Worm (Caenorhabditis elegans) whole organism, L3 larva: ENCODE results near the gene srj-57.

Experiments
- ZK546.5 ChIP-seq: sonication (generic microtip); optimal IDR thresholded peaks from 2 replicates; lab custom pipeline; 2017; ENCODE audit warnings: missing biosample characterization, missing genetic modification characterization
- aly-2 ChIP-seq: fragments of 150-350 bp; optimal IDR thresholded peaks from 2 replicates; lab custom pipeline; 2014; ENCODE audit warnings: missing biosample characterization, missing genetic modification characterization
- ama-1 ChIP-seq: fragments of 150-350 bp; optimal IDR thresholded peaks from 2 replicates; lab custom pipeline; 2018
- ceh-82 ChIP-seq: fragments of 150-350 bp; optimal IDR thresholded peaks from 2 replicates; lab custom pipeline; 2014; ENCODE audit warnings: missing biosample characterization, missing genetic modification characterization
- daf-12 ChIP-seq: fragments of 150-350 bp; optimal IDR thresholded peaks from 2 replicates; lab custom pipeline; 2014; ENCODE audit warnings: missing biosample characterization, missing genetic modification reagents, missing genetic modification characterization
- egl-27 ChIP-seq: sonication (generic microtip); optimal IDR thresholded peaks from 4 replicates; lab custom pipeline; 2017; ENCODE audit warnings: missing biosample characterization, missing genetic modification reagents, missing genetic modification characterization
- egl-5 ChIP-seq: fragments of 150-350 bp; optimal IDR thresholded peaks from 2 replicates; lab custom pipeline; 2017; ENCODE audit warnings: missing biosample characterization, missing genetic modification reagents, missing genetic modification characterization, inconsistent platforms
- elt-1 ChIP-seq: fragments of 150-350 bp; optimal IDR thresholded peaks from 2 replicates; lab custom pipeline; 2014; ENCODE audit warnings: missing biosample characterization, missing genetic modification characterization
- elt-2 ChIP-seq: sonication (generic microtip); optimal IDR thresholded peaks from 2 replicates; lab custom pipeline; 2016; ENCODE audit warnings: missing genetic modification reagents, mild to moderate bottlenecking, missing genetic modification characterization, missing compliant biosample characterization
- elt-3 ChIP-seq, 3 experiments: fragments of 150-350 bp in 1 of 3; sonication (generic microtip) in 2 of 3; optimal IDR thresholded peaks; 2 replicates in 2 of 3; 4 replicates in 1 of 3; lab custom pipeline; 2014 to 2017; ENCODE audit warnings: missing biosample characterization in 3 of 3, missing genetic modification characterization in 3 of 3
- eor-1 ChIP-seq, 2 experiments: fragments of 150-350 bp; optimal IDR thresholded peaks; 2 replicates each; lab custom pipeline; 2014 to 2018; ENCODE audit warnings: missing biosample characterization in 2 of 2, missing genetic modification characterization in 2 of 2
- fkh-2 ChIP-seq: fragments of 150-350 bp; optimal IDR thresholded peaks from 2 replicates; lab custom pipeline; 2014; ENCODE audit warnings: missing biosample characterization, missing genetic modification reagents, missing genetic modification characterization
- fos-1 ChIP-seq: fragments of 150-350 bp; optimal IDR thresholded peaks from 2 replicates; lab custom pipeline; 2014; ENCODE audit warnings: missing biosample characterization, missing genetic modification characterization
- hmg-11 ChIP-seq: sonication (generic microtip); optimal IDR thresholded peaks from 2 replicates; lab custom pipeline; 2016; ENCODE audit warnings: missing genetic modification characterization, missing compliant biosample characterization
- lin-39 ChIP-seq: fragments of 150-350 bp; optimal IDR thresholded peaks from 2 replicates; lab custom pipeline; 2018; ENCODE audit warnings: missing biosample characterization, missing genetic modification reagents, missing genetic modification characterization
- lsy-12 ChIP-seq: sonication (generic microtip); optimal IDR thresholded peaks from 2 replicates; lab custom pipeline; 2016; ENCODE audit warnings: mild to moderate bottlenecking, missing genetic modification characterization, missing compliant biosample characterization
- mdl-1 ChIP-seq: fragments of 150-350 bp; optimal IDR thresholded peaks from 2 replicates; lab custom pipeline; 2014; ENCODE audit warnings: missing biosample characterization, missing genetic modification characterization
- nfya-1 ChIP-seq: sonication (generic microtip); optimal IDR thresholded peaks from 2 replicates; lab custom pipeline; 2017; ENCODE audit warnings: missing genetic modification characterization, mild to moderate bottlenecking, missing compliant biosample characterization, antibody characterized with exemption, moderate library complexity; ENCODE audit not compliant: insufficient read depth
- nhr-11 ChIP-seq: fragments of 150-350 bp; optimal IDR thresholded peaks from 2 replicates; lab custom pipeline; 2014; ENCODE audit warnings: missing biosample characterization, missing genetic modification characterization
- nhr-237 ChIP-seq: fragments of 150-350 bp; optimal IDR thresholded peaks from 2 replicates; lab custom pipeline; 2014; ENCODE audit warnings: missing biosample characterization, missing genetic modification characterization
- nhr-25 ChIP-seq: sonication (generic microtip); optimal IDR thresholded peaks from 2 replicates; lab custom pipeline; 2017; ENCODE audit warnings: missing biosample characterization, missing genetic modification characterization
- nhr-28 ChIP-seq: fragments of 150-350 bp; optimal IDR thresholded peaks from 2 replicates; lab custom pipeline; 2014; ENCODE audit warnings: missing biosample characterization, missing genetic modification characterization
- nhr-43 ChIP-seq: sonication (generic microtip); optimal IDR thresholded peaks from 2 replicates; lab custom pipeline; 2016; ENCODE audit warnings: mild to moderate bottlenecking, missing genetic modification characterization, missing compliant biosample characterization; ENCODE audit not compliant: poor library complexity, severe bottlenecking
- nhr-67 ChIP-seq: fragments of 150-350 bp; optimal IDR thresholded peaks from 2 replicates; lab custom pipeline; 2014; ENCODE audit warnings: missing biosample characterization, missing genetic modification characterization
- nhr-76 ChIP-seq: fragments of 150-350 bp; sonication (generic microtip); optimal IDR thresholded peaks from 5 replicates; lab custom pipeline; 2014; ENCODE audit warnings: missing biosample characterization, missing genetic modification characterization
- pqm-1 ChIP-seq: fragments of 150-350 bp; optimal IDR thresholded peaks from 2 replicates; lab custom pipeline; 2017; ENCODE audit warnings: missing biosample characterization, missing genetic modification characterization, inconsistent platforms
- sea-2 ChIP-seq: fragments of 150-350 bp; sonication (generic microtip); optimal IDR thresholded peaks from 4 replicates; lab custom pipeline; 2014; ENCODE audit warnings: missing biosample characterization, missing genetic modification reagents, missing genetic modification characterization
- skn-1 ChIP-seq: fragments of 150-350 bp; optimal IDR thresholded peaks from 2 replicates; lab custom pipeline; 2014; ENCODE audit warnings: missing biosample characterization, missing genetic modification characterization
- unc-62 ChIP-seq: fragments of 150-350 bp; sonication (generic microtip); optimal IDR thresholded peaks from 4 replicates; lab custom pipeline; 2014; ENCODE audit warnings: missing biosample characterization, missing genetic modification reagents, missing genetic modification characterization
- zag-1 ChIP-seq: fragments of 150-350 bp; optimal IDR thresholded peaks from 2 replicates; lab custom pipeline; 2014; ENCODE audit warnings: missing biosample characterization, missing genetic modification characterization
- ztf-11 ChIP-seq: fragments of 150-350 bp; optimal IDR thresholded peaks from 2 replicates; lab custom pipeline; 2014; ENCODE audit warnings: missing biosample characterization, missing genetic modification characterization
- ztf-4 ChIP-seq: fragments of 150-350 bp; optimal IDR thresholded peaks from 2 replicates; lab custom pipeline; 2014; ENCODE audit warnings: missing biosample characterization, missing genetic modification characterization

srj-57 gene

ce11 chrV:2871754-2872504, 16.6 kb upstream of the srj-57 start:
- TF ChIP-seq elt-3 (tag; optimal IDR thresholded peaks at IDR 0.05; lab: Kevin White, UChicago) (no peak), nfya-1 (tag; lab: Kevin White, UChicago) (no peak), unc-62 (GFP tag; lab: Kevin White, UChicago) (no peak), egl-27 (tag; lab: Kevin White, UChicago) (no peak), elt-2 (tag; lab: Kevin White, UChicago) (no peak), ztf-4 (tag; lab: Kevin White, UChicago) (no peak), ama-1 (lab: Kevin White, UChicago) (no peak), nhr-67 (no peak), fos-1 (tag; lab: Kevin White, UChicago) (no peak), lsy-12 (tag; lab: Kevin White, UChicago) (no peak), hmg-11 (tag; lab: Kevin White, UChicago) (no peak), nhr-43 (no peak), fkh-2 (tag; lab: Kevin White, UChicago) (no peak)
- TF ChIP-seq, all 47 proteins: peak for 0

ce11 chrV:2870127-2870526, 14.8 kb upstream of the srj-57 start, which contains the start of gene srh-243:
Gene srh-243 (plus strand): TSS chrV:2870427.
- TF ChIP-seq elt-1 (tag; lab: Kevin White, UChicago), result no peak
- TF ChIP-seq nhr-76 (tag; lab: Kevin White, UChicago), result no peak
- TF ChIP-seq ceh-82 (tag; lab: Kevin White, UChicago), result no peak
- TF ChIP-seq sea-2 (GFP tag; lab: Kevin White, UChicago), result no peak
- no peak for TF ChIP-seq lsy-12 (tag; lab: Kevin White, UChicago)
- TF ChIP-seq fos-1 (tag; lab: Kevin White, UChicago), result no peak
- TF ChIP-seq nhr-237 (tag; lab: Kevin White, UChicago), result no peak
- TF ChIP-seq skn-1 (tag; lab: Kevin White, UChicago), result no peak
- TF ChIP-seq ztf-11 (tag; lab: Kevin White, UChicago), result no peak
- TF ChIP-seq ama-1 (lab: Kevin White, UChicago), result no peak
- TF ChIP-seq nhr-11 (tag; lab: Kevin White, UChicago), result no peak

ce11 chrV:2869503-2869902, 14.1 kb upstream of the srj-57 start, which contains the start of gene srh-241:
Gene srh-241 (minus strand): TSS chrV:2869603.
- TF ChIP-seq lin-39 (tag; lab: Kevin White, UChicago) (no peak), pqm-1 (tag; lab: Kevin White, UChicago) (no peak), nhr-237 (tag; lab: Kevin White, UChicago) (no peak), ztf-4 (tag; lab: Kevin White, UChicago) (no peak)

- TF ChIP-seq nhr-28 (tag; lab: Kevin White, UChicago), result no peak
- no peak for TF ChIP-seq skn-1 (tag; lab: Kevin White, UChicago)
These were observed 9.5 kb upstream of the srj-57 start, which contains the start of gene srh-240 for ce11 chrV:2864899-2865298. Gene srh-240 (plus strand): TSS chrV:2865199.

- TF ChIP-seq daf-12 (tag; lab: Kevin White, UChicago) (no peak), nhr-25 (tag; lab: Kevin White, UChicago) (no peak), mdl-1 (tag; lab: Kevin White, UChicago) (no peak), fkh-2 (tag; lab: Kevin White, UChicago) (no peak), egl-27 (tag; lab: Kevin White, UChicago) (no peak), eor-1 (tag; optimal IDR thresholded peaks at IDR 0.05; lab: Kevin White, UChicago) (no peak), nhr-11 (tag; lab: Kevin White, UChicago) (no peak), aly-2 (no peak), nfya-1 (tag; lab: Kevin White, UChicago) (no peak), hmg-11 (tag; lab: Kevin White, UChicago) (no peak), nhr-237 (tag; lab: Kevin White, UChicago) (no peak), zag-1 (tag; lab: Kevin White, UChicago) (no peak), ztf-11 (tag; lab: Kevin White, UChicago) (no peak), ZK546.5 (tag; lab: Kevin White, UChicago) (no peak), egl-5 (no peak)
These were observed 7.7 kb upstream of the srj-57 start, which contains the start of gene srh-272 for ce11 chrV:2863033-2863432. Gene srh-272 (plus strand): TSS chrV:2863333.
